Worm (Caenorhabditis elegans) whole organism, early embryonic: ENCODE measurements around the gene H04D03.2.

ENCODE experiments used
- ama-1 ChIP-seq: fragments of 150-350 bp; optimal IDR thresholded peaks from 2 replicates; lab custom pipeline; 2014
- ceh-13 ChIP-seq: fragments of 200-800 bp; sonication (Bioruptor generic); optimal IDR thresholded peaks from 2 replicates; lab custom pipeline; 2018; ENCODE audit warnings: mild to moderate bottlenecking, missing genetic modification characterization, missing compliant biosample characterization
- ceh-36 ChIP-seq: sonication (generic microtip); optimal IDR thresholded peaks from 2 replicates; lab custom pipeline; 2016; ENCODE audit warnings: missing genetic modification characterization, inconsistent platforms, missing compliant biosample characterization
- ets-7 ChIP-seq: sonication (generic microtip); optimal IDR thresholded peaks from 2 replicates; lab custom pipeline; 2016; ENCODE audit warnings: missing genotype, missing genetic modification characterization, missing compliant biosample characterization
- flt-1 ChIP-seq: fragments of 200-800 bp; sonication (Bioruptor generic); IDR thresholded peaks from 2 replicates; pipeline ENCODE4 v1.3.6; 2022; ENCODE audit warnings: missing genetic modification characterization, missing compliant biosample characterization
- hmbx-1 ChIP-seq: sonication (generic microtip); optimal IDR thresholded peaks from 2 replicates; lab custom pipeline; 2016; ENCODE audit warnings: mild to moderate bottlenecking, missing genetic modification characterization, missing compliant biosample characterization
- hnd-1 ChIP-seq: sonication (generic microtip); optimal IDR thresholded peaks from 2 replicates; lab custom pipeline; 2016; ENCODE audit warnings: missing genetic modification characterization, missing compliant biosample characterization
- pes-1 ChIP-seq: fragments of 200-800 bp; sonication (Bioruptor generic); IDR thresholded peaks from 2 replicates; pipeline ENCODE4 v1.3.6; 2022; ENCODE audit warnings: missing genetic modification reagents, missing genetic modification characterization, missing compliant biosample characterization
- scrt-1 ChIP-seq: fragments of 200-800 bp; sonication (Bioruptor generic); IDR thresholded peaks from 2 replicates; pipeline ENCODE4 v1.3.6; 2022; ENCODE audit warnings: missing genetic modification characterization, missing compliant biosample characterization
- tra-4 ChIP-seq: sonication (generic microtip); optimal IDR thresholded peaks from 2 replicates; lab custom pipeline; 2017; ENCODE audit warnings: missing genetic modification characterization, missing compliant biosample characterization

- TF ChIP-seq flt-1 = no peak
- no peak for TF ChIP-seq ceh-36 (tag; lab: Kevin White, UChicago)
- TF ChIP-seq hnd-1 (tag; lab: Kevin White, UChicago) = no peak
- no peak for TF ChIP-seq ama-1 (lab: Kevin White, UChicago)
- no peak for TF ChIP-seq ets-7
- no peak for TF ChIP-seq hmbx-1 (tag; lab: Kevin White, UChicago)
- no peak for TF ChIP-seq ceh-13 (GFP tag; lab: Kevin White, UChicago)
- no peak for TF ChIP-seq pes-1 (GFP tag; lab: Robert Waterston, UW)
- no peak for TF ChIP-seq scrt-1 (GFP tag; lab: Robert Waterston, UW)
- no peak for TF ChIP-seq tra-4 (tag; lab: Kevin White, UChicago)
Measured at ce11 chrIII:10462935-10463548, 20.8 kb upstream of the H04D03.2 start.
